Worm (Caenorhabditis elegans) whole organism, dauer: ENCODE data around the gene srw-77.

Experiments used
- unc-62 ChIP-seq: sonication (generic microtip); optimal IDR thresholded peaks from 2 replicates; lab custom pipeline; 2017; ENCODE audit warnings: missing biosample characterization, missing genetic modification reagents, missing genetic modification characterization

Gene srw-77

ce11 chrV:16608478-16608877 is 35.0 kb downstream of the srw-77 start:
- TF ChIP-seq unc-62 (GFP tag; lab: Kevin White, UChicago) = no peak

ce11 chrV:16606313-16606712 is 37.1 kb downstream of the srw-77 start, which contains the start of gene Y32B12C.1:
Y32B12C.1 (plus strand) TSS chrV:16606613.
- TF ChIP-seq unc-62 (GFP tag; lab: Kevin White, UChicago) = no peak

- TF ChIP-seq unc-62 (GFP tag; lab: Kevin White, UChicago) = no peak
These were observed 38.0 kb downstream of the srw-77 start for ce11 chrV:16605463-16605862.

- no peak for TF ChIP-seq unc-62 (GFP tag; lab: Kevin White, UChicago)
These were observed 39.2 kb downstream of the srw-77 start for ce11 chrV:16604301-16604700.

ce11 chrV:16603102-16603501 is 40.4 kb downstream of the srw-77 start, which contains the start of gene T03E6.8:
T03E6.8 (minus strand) TSS chrV:16603202.
- no peak for TF ChIP-seq unc-62 (GFP tag; lab: Kevin White, UChicago)

- no peak for TF ChIP-seq unc-62 (GFP tag; lab: Kevin White, UChicago)
These were observed 42.8 kb downstream of the srw-77 start, which contains the start of gene T03E6.9 for ce11 chrV:16600623-16601022. T03E6.9 (minus strand) TSS chrV:16600723.

- no peak for TF ChIP-seq unc-62 (GFP tag; lab: Kevin White, UChicago)
These were observed 43.6 kb downstream of the srw-77 start for ce11 chrV:16599835-16600234.

- no peak for TF ChIP-seq unc-62 (GFP tag; lab: Kevin White, UChicago)
These were observed 45.0 kb downstream of the srw-77 start for ce11 chrV:16598437-16598836.

- no peak for TF ChIP-seq unc-62 (GFP tag; lab: Kevin White, UChicago)
These were observed 47.4 kb downstream of the srw-77 start for ce11 chrV:16596102-16596501.

ce11 chrV:16595140-16595791 is 48.2 kb downstream of the srw-77 start, which contains the start of gene cpl-1:
cpl-1 (minus strand) TSS chrV:16595346.
- TF ChIP-seq unc-62 (GFP tag; lab: Kevin White, UChicago) = no peak

- TF ChIP-seq unc-62 (GFP tag; lab: Kevin White, UChicago) = no peak
These were observed 48.9 kb downstream of the srw-77 start for ce11 chrV:16594514-16594913.

- TF ChIP-seq unc-62 (GFP tag; lab: Kevin White, UChicago) = no peak
These were observed 49.7 kb downstream of the srw-77 start for ce11 chrV:16593792-16594059.

ce11 chrV:16592947-16593791 is 50.3 kb downstream of the srw-77 start:
- TF ChIP-seq unc-62 (GFP tag; lab: Kevin White, UChicago) = no peak

ce11 chrV:16591992-16592798 is 51.3 kb downstream of the srw-77 start, which contains the start of gene srh-269:
srh-269 (minus strand) TSS chrV:16592042.
- TF ChIP-seq unc-62 (GFP tag; lab: Kevin White, UChicago) = no peak
